Fruit fly (Drosophila melanogaster) whole organism, embryonic: ENCODE data around the gene mAChR-C.

Experiments used
- Adf1 ChIP-seq: fragments of 200-800 bp; sonication (Bioruptor generic); IDR thresholded peaks from 2 replicates; pipeline ENCODE4 v1.3.6; 2022; ENCODE audit warnings: missing biosample characterization, missing genetic modification characterization
- B-H1 ChIP-seq: fragments of 200-800 bp; sonication (Bioruptor generic); IDR thresholded peaks from 3 replicates; pipeline ENCODE4 v1.3.6; 2022; ENCODE audit warnings: missing biosample characterization, missing genetic modification characterization
- CG11093 ChIP-seq: fragments of 200-800 bp; sonication (Bioruptor generic); IDR thresholded peaks from 3 replicates; pipeline ENCODE4 v1.3.6; 2022; ENCODE audit warnings: missing biosample characterization, missing genetic modification characterization
- CG12391 ChIP-seq: fragments of 200-800 bp; sonication (Bioruptor generic); optimal IDR thresholded peaks from 3 replicates; lab custom pipeline; 2018; ENCODE audit warnings: missing biosample characterization, mild to moderate bottlenecking, missing genetic modification characterization, moderate library complexity
- CG13894 ChIP-seq: fragments of 200-800 bp; sonication (Bioruptor generic); optimal IDR thresholded peaks from 3 replicates; lab custom pipeline; 2018; ENCODE audit warnings: missing biosample characterization, mild to moderate bottlenecking, missing genetic modification characterization, moderate library complexity
- CG15011 ChIP-seq: fragments of 200-800 bp; sonication (Bioruptor generic); optimal IDR thresholded peaks from 3 replicates; lab custom pipeline; 2018; ENCODE audit warnings: missing biosample characterization, mild to moderate bottlenecking, missing genetic modification characterization
- CG15073 ChIP-seq: fragments of 200-800 bp; sonication (Bioruptor generic); optimal IDR thresholded peaks from 2 replicates; lab custom pipeline; 2016; ENCODE audit warnings: missing biosample characterization, missing genetic modification characterization
- CG15696 ChIP-seq: fragments of 200-800 bp; sonication (Bioruptor generic); optimal IDR thresholded peaks from 2 replicates; lab custom pipeline; 2019; ENCODE audit warnings: missing biosample characterization, mild to moderate bottlenecking, missing genetic modification characterization, moderate library complexity
- CG17359 ChIP-seq: fragments of 200-800 bp; sonication (Bioruptor generic); optimal IDR thresholded peaks from 3 replicates; lab custom pipeline; 2018; ENCODE audit warnings: missing biosample characterization, mild to moderate bottlenecking, missing genetic modification characterization, moderate library complexity
- CG17612 ChIP-seq: fragments of 200-800 bp; sonication (Bioruptor generic); IDR thresholded peaks from 2 replicates; pipeline ENCODE4 v1.3.6; 2022; ENCODE audit warnings: missing biosample characterization, missing genetic modification characterization
- CG30020 ChIP-seq: fragments of 200-800 bp; optimal IDR thresholded peaks from 2 replicates; lab custom pipeline; 2019; ENCODE audit warnings: missing biosample characterization, mild to moderate bottlenecking, missing genetic modification characterization, moderate library complexity
- CG30403 ChIP-seq: fragments of 200-800 bp; sonication (Bioruptor generic); optimal IDR thresholded peaks from 3 replicates; lab custom pipeline; 2016; ENCODE audit warnings: missing biosample characterization, missing genetic modification characterization
- CG30431 ChIP-seq: fragments of 200-800 bp; sonication (Bioruptor generic); optimal IDR thresholded peaks from 2 replicates; lab custom pipeline; 2017; ENCODE audit warnings: missing biosample characterization, missing genetic modification characterization
- CG34376 ChIP-seq: fragments of 200-800 bp; sonication (Bioruptor generic); optimal IDR thresholded peaks from 2 replicates; lab custom pipeline; 2018; ENCODE audit warnings: missing biosample characterization, mild to moderate bottlenecking, missing genetic modification characterization
- CG4424 ChIP-seq: fragments of 200-800 bp; sonication (Bioruptor generic); optimal IDR thresholded peaks from 3 replicates; lab custom pipeline; 2016; ENCODE audit warnings: missing biosample characterization, missing genetic modification characterization
- CG4617 ChIP-seq: fragments of 200-800 bp; sonication (Bioruptor generic); optimal IDR thresholded peaks from 3 replicates; lab custom pipeline; 2016; ENCODE audit warnings: missing biosample characterization, missing genetic modification characterization, borderline replicate concordance
- CG6175 ChIP-seq: fragments of 200-800 bp; sonication (Bioruptor generic); IDR thresholded peaks from 3 replicates; pipeline ENCODE4 v1.3.6; 2022; ENCODE audit warnings: missing biosample characterization, missing genetic modification characterization
- CG6813 ChIP-seq: fragments of 200-800 bp; sonication (Bioruptor generic); optimal IDR thresholded peaks from 2 replicates; lab custom pipeline; 2017; ENCODE audit warnings: missing biosample characterization, missing genetic modification characterization, mild to moderate bottlenecking, moderate library complexity, missing genetic modification reagents
- CG7556 ChIP-seq: fragments of 200-800 bp; sonication (Bioruptor generic); optimal IDR thresholded peaks from 2 replicates; lab custom pipeline; 2017; ENCODE audit warnings: missing biosample characterization, mild to moderate bottlenecking, missing genetic modification characterization
- CG7987 ChIP-seq: fragments of 200-800 bp; sonication (Bioruptor generic); optimal IDR thresholded peaks from 2 replicates; lab custom pipeline; 2018; ENCODE audit warnings: missing biosample characterization, mild to moderate bottlenecking, missing genetic modification characterization, moderate library complexity
- CG9932 ChIP-seq: fragments of 200-800 bp; sonication (Bioruptor generic); IDR thresholded peaks from 2 replicates; pipeline ENCODE4 v1.3.6; 2022; ENCODE audit warnings: missing biosample characterization, missing genetic modification characterization
- CkIIα-i1 ChIP-seq: fragments of 200-800 bp; sonication (Bioruptor generic); IDR thresholded peaks from 2 replicates; pipeline ENCODE4 v1.3.6; 2022; ENCODE audit warnings: missing biosample characterization, missing genetic modification characterization
- D ChIP-seq, 2 experiments: fragments of 200-800 bp in 1 of 2; fragments of >200 bp in 1 of 2; sonication (Bioruptor generic) in 1 of 2; optimal IDR thresholded peaks; 2 replicates in 1 of 2; 3 replicates in 1 of 2; lab custom pipeline; 2017; ENCODE audit warnings: mild to moderate bottlenecking in 1 of 2, missing biosample characterization in 1 of 2, missing genetic modification characterization in 1 of 2, missing genetic modification reagents in 1 of 2
- Deaf1 ChIP-seq: fragments of 200-800 bp; optimal IDR thresholded peaks from 3 replicates; lab custom pipeline; 2019; ENCODE audit warnings: missing biosample characterization, mild to moderate bottlenecking, missing genetic modification characterization, moderate library complexity
- ERR ChIP-seq: fragments of 200-800 bp; sonication (Bioruptor generic); optimal IDR thresholded peaks from 2 replicates; lab custom pipeline; 2016; ENCODE audit warnings: missing biosample characterization, missing genetic modification characterization
- HLH4C ChIP-seq: fragments of 200-800 bp; sonication (Bioruptor generic); IDR thresholded peaks from 3 replicates; pipeline ENCODE4 v1.3.6; 2022; ENCODE audit warnings: missing biosample characterization, missing genetic modification characterization; ENCODE audit not compliant: partially characterized antibody
- HLHmδ ChIP-seq: fragments of 200-800 bp; sonication (Bioruptor generic); optimal IDR thresholded peaks from 2 replicates; lab custom pipeline; 2018; ENCODE audit warnings: missing biosample characterization, mild to moderate bottlenecking, missing genetic modification characterization, moderate library complexity
- Hey ChIP-seq: fragments of 200-800 bp; sonication (Bioruptor generic); optimal IDR thresholded peaks from 3 replicates; lab custom pipeline; 2018; ENCODE audit warnings: missing biosample characterization, mild to moderate bottlenecking, missing genetic modification characterization
- Mrtf ChIP-seq: fragments of 200-800 bp; sonication (Bioruptor generic); IDR thresholded peaks from 3 replicates; pipeline ENCODE4 v1.3.6; 2022; ENCODE audit warnings: missing biosample characterization, missing genetic modification characterization
- NC2β ChIP-seq: fragments of 200-800 bp; sonication (Bioruptor generic); optimal IDR thresholded peaks from 2 replicates; lab custom pipeline; 2016; ENCODE audit warnings: missing biosample characterization, missing genetic modification characterization
- Six4 ChIP-seq: fragments of 200-800 bp; sonication (Bioruptor generic); optimal IDR thresholded peaks from 2 replicates; lab custom pipeline; 2016; ENCODE audit warnings: missing biosample characterization, missing genetic modification characterization
- amos ChIP-seq: fragments of 200-800 bp; sonication (Bioruptor generic); IDR thresholded peaks from 2 replicates; pipeline ENCODE4 v1.3.6; 2022; ENCODE audit warnings: missing biosample characterization, missing genetic modification characterization; ENCODE audit not compliant: partially characterized antibody
- ase ChIP-seq: fragments of 200-800 bp; sonication (Bioruptor generic); IDR thresholded peaks from 3 replicates; pipeline ENCODE4 v1.3.6; 2022; ENCODE audit warnings: missing biosample characterization, missing genetic modification characterization
- btn ChIP-seq: fragments of 200-800 bp; sonication (Bioruptor generic); optimal IDR thresholded peaks from 2 replicates; lab custom pipeline; 2016; ENCODE audit warnings: missing biosample characterization, missing genetic modification characterization
- crol ChIP-seq: fragments of 200-800 bp; sonication (Bioruptor generic); IDR thresholded peaks from 2 replicates; pipeline ENCODE4 v1.3.6; 2022; ENCODE audit warnings: missing biosample characterization, missing genetic modification characterization
- dan ChIP-seq: fragments of 200-800 bp; sonication (Bioruptor generic); IDR thresholded peaks from 2 replicates; pipeline ENCODE4 v1.3.6; 2022; ENCODE audit warnings: missing biosample characterization, missing genetic modification characterization
- esg ChIP-seq: fragments of 200-800 bp; sonication (Bioruptor generic); conservative IDR thresholded peaks from 2 replicates; pipeline ENCODE4 v1.3.6; 2022; ENCODE audit warnings: missing biosample characterization, missing genetic modification characterization
- inv ChIP-seq: fragments of 200-800 bp; sonication (Bioruptor generic); IDR thresholded peaks from 2 replicates; pipeline ENCODE4 v1.3.6; 2022; ENCODE audit warnings: missing biosample characterization, missing genetic modification characterization; ENCODE audit not compliant: partially characterized antibody
- mld ChIP-seq: fragments of 200-800 bp; sonication (Bioruptor generic); IDR thresholded peaks from 3 replicates; pipeline ENCODE4 v1.3.6; 2022; ENCODE audit warnings: missing biosample characterization, missing genetic modification characterization; ENCODE audit not compliant: partially characterized antibody
- nau ChIP-seq: fragments of 200-800 bp; sonication (Bioruptor generic); optimal IDR thresholded peaks from 3 replicates; lab custom pipeline; 2017; ENCODE audit warnings: missing biosample characterization, mild to moderate bottlenecking, missing genetic modification characterization, missing genetic modification reagents
- otp ChIP-seq: fragments of 200-800 bp; sonication (Bioruptor generic); IDR thresholded peaks from 3 replicates; pipeline ENCODE4, ENCODE4 v1.3.6; 2022; ENCODE audit warnings: missing biosample characterization, missing genetic modification characterization
- phol ChIP-seq: fragments of 200-800 bp; sonication (Bioruptor generic); optimal IDR thresholded peaks from 3 replicates; lab custom pipeline; 2018; ENCODE audit warnings: missing biosample characterization, mild to moderate bottlenecking, missing genetic modification characterization, moderate library complexity
- ro ChIP-seq: fragments of 200-800 bp; sonication (Bioruptor generic); IDR thresholded peaks from 2 replicates; pipeline ENCODE4 v1.3.6; 2022; ENCODE audit warnings: missing biosample characterization, missing genetic modification characterization
- row ChIP-seq: fragments of 200-800 bp; sonication (Bioruptor generic); IDR thresholded peaks from 3 replicates; pipeline ENCODE4 v1.3.6; 2022; ENCODE audit warnings: missing biosample characterization, missing genetic modification characterization
- sens ChIP-seq: fragments of 200-800 bp; sonication (Bioruptor generic); peaks from one replicate; lab custom pipeline; 2016; ENCODE audit warnings: missing biosample characterization, missing genetic modification characterization
- slp2 ChIP-seq: fragments of 200-800 bp; sonication (Bioruptor generic); optimal IDR thresholded peaks from 2 replicates; lab custom pipeline; 2016; ENCODE audit warnings: missing biosample characterization, missing genetic modification characterization
- ssp ChIP-seq: fragments of 200-800 bp; sonication (Bioruptor generic); IDR thresholded peaks from 2 replicates; pipeline ENCODE4 v1.3.6; 2022; ENCODE audit warnings: missing biosample characterization, missing genetic modification characterization
- yki ChIP-seq: fragments of >200 bp; optimal IDR thresholded peaks from 3 replicates; lab custom pipeline; 2018
- zfh2 ChIP-seq: fragments of 200-800 bp; sonication (Bioruptor generic); optimal IDR thresholded peaks from 2 replicates; lab custom pipeline; 2016; ENCODE audit warnings: missing biosample characterization, missing genetic modification characterization

Gene mAChR-C

dm6 chrX:6804485-6805295, 27.8 kb downstream of the mAChR-C start (continued):
- no peak for TF ChIP-seq D (optimal IDR thresholded peaks at IDR 0.05; lab: Kevin White, UChicago)
- peak; percentile 45 for TF ChIP-seq D (GFP tag; optimal IDR thresholded peaks at IDR 0.05; lab: Kevin White, UChicago)
- TF ChIP-seq CG7556: peak; percentile 69
- no peak for TF ChIP-seq ERR (GFP tag; lab: Kevin White, UChicago)
- TF ChIP-seq Six4 (GFP tag; lab: Kevin White, UChicago): peak; percentile 53
- TF ChIP-seq amos (GFP tag; lab: Robert Waterston, UW): no peak
- no peak for TF ChIP-seq btn (GFP tag; lab: Kevin White, UChicago)
- TF ChIP-seq B-H1: peak; percentile 84
- TF ChIP-seq nau: no peak
- peak; percentile 47; the same call in 1 of the 2 replicates for TF ChIP-seq crol (GFP tag; lab: Robert Waterston, UW)
- TF ChIP-seq phol (tag; lab: Kevin White, UChicago): peak; percentile 65
- TF ChIP-seq zfh2 (GFP tag; lab: Kevin White, UChicago): peak; percentile 43
- TF ChIP-seq CG34376: no peak
- TF ChIP-seq HLHmδ: no peak
- TF ChIP-seq CG15011 (GFP tag; lab: Kevin White, UChicago): no peak
- TF ChIP-seq CG17612 (GFP tag; lab: Robert Waterston, UW): peak; percentile 40; the same call in 1 of the 2 replicates
- no peak for TF ChIP-seq CkIIα-i1 (GFP tag; lab: Robert Waterston, UW)
- peak; percentile 29 for TF ChIP-seq CG6813 (GFP tag; lab: Kevin White, UChicago)
- peak; percentile 98 for TF ChIP-seq sens (GFP tag; lab: Kevin White, UChicago)
- TF ChIP-seq CG13894 (tag; lab: Kevin White, UChicago): peak; percentile 75
- TF ChIP-seq ase (GFP tag; lab: Robert Waterston, UW): peak; percentile 82
- no peak for TF ChIP-seq Hey
- no peak for TF ChIP-seq mld (GFP tag; lab: Robert Waterston, UW)
- TF ChIP-seq slp2 (GFP tag; lab: Kevin White, UChicago): peak; percentile 53
- TF ChIP-seq NC2β (GFP tag; lab: Kevin White, UChicago): peak; percentile 56
- TF ChIP-seq ro (GFP tag; lab: Robert Waterston, UW): peak; percentile 50; the same call in 1 of the 2 replicates
- TF ChIP-seq otp (GFP tag; lab: Robert Waterston, UW): peak; percentile 89
- TF ChIP-seq CG17359 (tag; lab: Kevin White, UChicago): peak; percentile 81
- peak; percentile 42; the same call in 1 of the 2 replicates for TF ChIP-seq dan (GFP tag; lab: Robert Waterston, UW)
- peak; percentile 76 for TF ChIP-seq ssp
- peak; percentile 80; the same call in 2 of the 3 replicates for TF ChIP-seq CG11093 (GFP tag; lab: Robert Waterston, UW)
- TF ChIP-seq CG7987: peak; percentile 12
- TF ChIP-seq CG12391 (tag; lab: Kevin White, UChicago): peak; percentile 84
- TF ChIP-seq Adf1 (GFP tag; lab: Robert Waterston, UW): peak; percentile 46; the same call in 1 of the 2 replicates
- TF ChIP-seq inv (GFP tag; lab: Robert Waterston, UW): no peak
- TF ChIP-seq CG30431 (GFP tag; lab: Kevin White, UChicago): peak; percentile 59
- peak; percentile 48 for TF ChIP-seq CG15696 (tag; lab: Kevin White, UChicago)
- TF ChIP-seq yki (lab: Kevin White, UChicago): peak; percentile 34
- peak; percentile 89 for TF ChIP-seq CG9932 (GFP tag; lab: Robert Waterston, UW)
- no peak for TF ChIP-seq CG15073
- TF ChIP-seq CG4424 (GFP tag; lab: Kevin White, UChicago): peak; percentile 70
- TF ChIP-seq row (GFP tag; lab: Robert Waterston, UW): peak; percentile 91
- TF ChIP-seq esg (GFP tag; lab: Robert Waterston, UW): peak; percentile 85
- TF ChIP-seq CG4617: peak; percentile 50
- peak; percentile 78 for TF ChIP-seq CG30403
- no peak for TF ChIP-seq Deaf1
- TF ChIP-seq Mrtf (GFP tag; lab: Robert Waterston, UW): peak; percentile 81
- TF ChIP-seq HLH4C (GFP tag; lab: Robert Waterston, UW): no peak
- TF ChIP-seq CG6175: peak; percentile 71; the same call in 2 of the 3 replicates
- no peak for TF ChIP-seq CG30020
